Worm (Caenorhabditis elegans) whole organism, young adult: ENCODE measurements around the gene dhhc-8.
A peak's percentile ranks its signal among the peaks of the same experiment; 100 is the strongest.

ENCODE experiments used
- B0336.3 ChIP-seq: fragments of 200-800 bp; sonication (Bioruptor generic); IDR thresholded peaks from 2 replicates; pipeline ENCODE4 v1.3.6; 2022; ENCODE audit warnings: missing genetic modification characterization, missing compliant biosample characterization
- D2030.7 ChIP-seq: fragments of 200-800 bp; sonication (Bioruptor generic); IDR thresholded peaks from 2 replicates; pipeline ENCODE4 v1.3.6; 2022; ENCODE audit warnings: missing genetic modification reagents, missing genetic modification characterization, missing compliant biosample characterization
- F22D6.2 ChIP-seq: sonication (generic microtip); optimal IDR thresholded peaks from 2 replicates; lab custom pipeline; 2016; ENCODE audit warnings: mild to moderate bottlenecking, missing genetic modification characterization, missing compliant biosample characterization
- F23B12.7 ChIP-seq: sonication (generic microtip); optimal IDR thresholded peaks from 2 replicates; lab custom pipeline; 2017; ENCODE audit warnings: missing genetic modification characterization, mild to moderate bottlenecking, missing compliant biosample characterization, antibody characterized with exemption, moderate library complexity; ENCODE audit not compliant: insufficient read depth
- Y56A3A.18 ChIP-seq: fragments of 200-800 bp; sonication (Bioruptor generic); IDR thresholded peaks from 2 replicates; pipeline ENCODE4 v1.3.6; 2022; ENCODE audit warnings: missing genetic modification reagents, missing genetic modification characterization, missing compliant biosample characterization
- Y79H2A.3 ChIP-seq: fragments of 200-800 bp; sonication (Bioruptor generic); conservative IDR thresholded peaks from 2 replicates; pipeline ENCODE4 v1.3.6; 2022; ENCODE audit warnings: missing genetic modification reagents, missing genetic modification characterization, missing compliant biosample characterization
- Y95B8A.8 ChIP-seq: fragments of 200-800 bp; sonication (Bioruptor generic); IDR thresholded peaks from 2 replicates; pipeline ENCODE4 v1.3.6; 2022; ENCODE audit warnings: missing genetic modification reagents, missing genetic modification characterization, missing compliant biosample characterization
- aptf-3 ChIP-seq: fragments of 200-800 bp; sonication (Bioruptor generic); IDR thresholded peaks from 2 replicates; pipeline ENCODE4 v1.3.6; 2022; ENCODE audit warnings: missing genetic modification characterization, missing compliant biosample characterization
- bed-2 ChIP-seq: fragments of 200-800 bp; sonication (Bioruptor generic); IDR thresholded peaks from 2 replicates; pipeline ENCODE4 v1.3.6; 2022; ENCODE audit warnings: missing genetic modification reagents, missing genetic modification characterization, missing compliant biosample characterization
- cebp-2 ChIP-seq: fragments of 200-800 bp; sonication (Bioruptor generic); IDR thresholded peaks from 2 replicates; pipeline ENCODE4 v1.3.6; 2022; ENCODE audit warnings: missing genetic modification characterization, missing compliant biosample characterization
- him-1 ChIP-seq: sonication (generic microtip); optimal IDR thresholded peaks from 2 replicates; lab custom pipeline; 2016; ENCODE audit warnings: missing genotype, missing genetic modification reagents, missing genetic modification characterization, missing compliant biosample characterization
- hmg-1.2 ChIP-seq: fragments of 200-800 bp; sonication (Bioruptor generic); IDR thresholded peaks from 2 replicates; pipeline ENCODE4 v1.3.6; 2022; ENCODE audit warnings: missing genetic modification reagents, missing genetic modification characterization, missing compliant biosample characterization
- hmg-20 ChIP-seq: fragments of 200-800 bp; sonication (Bioruptor generic); IDR thresholded peaks from 2 replicates; pipeline ENCODE4 v1.3.6; 2022; ENCODE audit warnings: missing genetic modification reagents, missing genetic modification characterization, missing compliant biosample characterization
- hrde-1 ChIP-seq: sonication (generic microtip); optimal IDR thresholded peaks from 2 replicates; lab custom pipeline; 2016; ENCODE audit warnings: missing genetic modification characterization, mild to moderate bottlenecking, missing compliant biosample characterization, moderate library complexity, missing genotype, missing genetic modification reagents, borderline replicate concordance
- hsf-1 ChIP-seq: fragments of 200-800 bp; sonication (Bioruptor generic); IDR thresholded peaks from 2 replicates; pipeline ENCODE4 v1.3.6; 2022; ENCODE audit warnings: missing genetic modification reagents, missing genetic modification characterization, missing compliant biosample characterization
- let-607 ChIP-seq, 2 experiments: fragments of 200-800 bp in 1 of 2; sonication (Bioruptor generic) in 1 of 2; sonication (generic microtip) in 1 of 2; optimal IDR thresholded peaks; 2 replicates each; lab custom pipeline; 2016 to 2018; ENCODE audit warnings: mild to moderate bottlenecking in 2 of 2, missing compliant biosample characterization in 2 of 2, missing genetic modification characterization in 2 of 2, moderate library complexity in 2 of 2, missing genotype in 1 of 2
- lin-26 ChIP-seq: fragments of 200-800 bp; sonication (Bioruptor generic); IDR thresholded peaks from 2 replicates; pipeline ENCODE4 v1.3.6; 2022; ENCODE audit warnings: missing genetic modification reagents, missing genetic modification characterization, missing compliant biosample characterization
- lin-35 ChIP-seq, 3 experiments: fragments of 150-350 bp in 2 of 3; sonication (generic microtip) in 1 of 3; optimal IDR thresholded peaks; 2 replicates each; lab custom pipeline; 2014 to 2018; ENCODE audit warnings: missing biosample characterization in 3 of 3, missing genetic modification characterization in 3 of 3, missing genetic modification reagents in 3 of 3
- lin-40 ChIP-seq: sonication (generic microtip); optimal IDR thresholded peaks from 2 replicates; lab custom pipeline; 2016; ENCODE audit warnings: missing genetic modification characterization, mild to moderate bottlenecking, missing compliant biosample characterization, missing genotype, missing genetic modification reagents
- lin-54 ChIP-seq: fragments of 200-800 bp; sonication (Bioruptor generic); optimal IDR thresholded peaks from 2 replicates; lab custom pipeline; 2018; ENCODE audit warnings: mild to moderate bottlenecking, missing genetic modification characterization, missing compliant biosample characterization
- lir-1 ChIP-seq: fragments of 200-800 bp; sonication (Bioruptor generic); conservative IDR thresholded peaks from 2 replicates; pipeline ENCODE4 v1.3.6; 2022; ENCODE audit warnings: missing genetic modification reagents, missing genetic modification characterization, missing compliant biosample characterization
- lsy-27 ChIP-seq: sonication (generic microtip); optimal IDR thresholded peaks from 2 replicates; lab custom pipeline; 2017; ENCODE audit warnings: missing genetic modification characterization, mild to moderate bottlenecking, missing compliant biosample characterization, antibody characterized with exemption, missing genotype, borderline replicate concordance; ENCODE audit not compliant: insufficient read depth
- madf-3 ChIP-seq: fragments of 200-800 bp; sonication (Bioruptor generic); IDR thresholded peaks from 2 replicates; pipeline ENCODE4 v1.3.6; 2022; ENCODE audit warnings: missing genetic modification reagents, missing genetic modification characterization, missing compliant biosample characterization
- nhr-80 ChIP-seq: sonication (generic microtip); optimal IDR thresholded peaks from 2 replicates; lab custom pipeline; 2016; ENCODE audit warnings: missing genetic modification characterization, missing compliant biosample characterization
- nhr-90 ChIP-seq: sonication (generic microtip); optimal IDR thresholded peaks from 2 replicates; lab custom pipeline; 2016; ENCODE audit warnings: missing genotype, mild to moderate bottlenecking, missing genetic modification characterization, missing compliant biosample characterization
- pbrm-1 ChIP-seq: fragments of 200-800 bp; sonication (Bioruptor generic); IDR thresholded peaks from 2 replicates; pipeline ENCODE4 v1.3.6; 2022; ENCODE audit warnings: missing genetic modification reagents, missing genetic modification characterization, missing compliant biosample characterization
- repo-1 ChIP-seq: sonication (generic microtip); optimal IDR thresholded peaks from 2 replicates; lab custom pipeline; 2017; ENCODE audit warnings: mild to moderate bottlenecking, missing genetic modification characterization, missing compliant biosample characterization
- sptf-2 ChIP-seq: fragments of 200-800 bp; sonication (Bioruptor generic); optimal IDR thresholded peaks from 2 replicates; lab custom pipeline; 2018; ENCODE audit warnings: mild to moderate bottlenecking, missing genetic modification characterization, missing compliant biosample characterization
- unc-130 ChIP-seq: sonication (generic microtip); optimal IDR thresholded peaks from 2 replicates; lab custom pipeline; 2016; ENCODE audit warnings: missing genetic modification reagents, missing genetic modification characterization, missing compliant biosample characterization
- zfh-2 ChIP-seq: fragments of 200-800 bp; sonication (Bioruptor generic); conservative IDR thresholded peaks from 2 replicates; pipeline ENCODE4 v1.3.6; 2022; ENCODE audit warnings: missing genetic modification reagents, missing genetic modification characterization, missing compliant biosample characterization
- ztf-22 ChIP-seq: fragments of 200-800 bp; sonication (Bioruptor generic); optimal IDR thresholded peaks from 2 replicates; lab custom pipeline; 2018; ENCODE audit warnings: mild to moderate bottlenecking, missing genetic modification characterization, moderate library complexity, missing compliant biosample characterization
- ztf-25 ChIP-seq: fragments of 200-800 bp; sonication (Bioruptor generic); IDR thresholded peaks from 2 replicates; pipeline ENCODE4 v1.3.6; 2022; ENCODE audit warnings: missing genetic modification reagents, missing genetic modification characterization, missing compliant biosample characterization
- ztf-28 ChIP-seq: fragments of 200-800 bp; sonication (Bioruptor generic); IDR thresholded peaks from 2 replicates; pipeline ENCODE4 v1.3.6; 2022; ENCODE audit warnings: missing genetic modification reagents, missing genetic modification characterization, missing compliant biosample characterization
- ztf-6 ChIP-seq: fragments of 200-800 bp; sonication (Bioruptor generic); IDR thresholded peaks from 2 replicates; pipeline ENCODE4 v1.3.6; 2022; ENCODE audit warnings: missing genetic modification reagents, missing genetic modification characterization, missing compliant biosample characterization

Gene dhhc-8

ce11 chrIII:13070548-13071050 is 36.8 kb upstream of the dhhc-8 start, which contains the start of gene Y39E4B.6 (continued):
- TF ChIP-seq hrde-1 (tag; lab: Kevin White, UChicago) (no peak), hmg-20 (GFP tag; lab: Robert Waterston, UW) (no peak; the same call in 1 of the 2 replicates), repo-1 (tag; lab: Kevin White, UChicago) (peak; percentile 59), nhr-80 (tag; lab: Kevin White, UChicago) (peak; percentile 91), F22D6.2 (tag; lab: Kevin White, UChicago) (peak; percentile 63), Y56A3A.18 (GFP tag; lab: Robert Waterston, UW) (no peak), ztf-22 (GFP tag; lab: Kevin White, UChicago) (peak; percentile 79), unc-130 (no peak), nhr-90 (tag; lab: Kevin White, UChicago) (peak; percentile 85), ztf-25 (GFP tag; lab: Robert Waterston, UW) (0 out of 2 replicates have a peak, but pooled peaks have one; percentile 46), lin-54 (GFP tag; lab: Kevin White, UChicago) (peak; percentile 82), let-607 (tag; optimal IDR thresholded peaks at IDR 0.05; lab: Kevin White, UChicago) (peak; percentile 58 to 78), pbrm-1 (GFP tag; lab: Robert Waterston, UW) (peak; percentile 95)

ce11 chrIII:13071432-13072259 is 35.8 kb upstream of the dhhc-8 start:
- TF ChIP-seq lsy-27 (no peak), hsf-1 (GFP tag; lab: Robert Waterston, UW) (no peak), ztf-6 (GFP tag; lab: Robert Waterston, UW) (no peak), lin-35 (GFP tag; optimal IDR thresholded peaks at IDR 0.05; lab: Kevin White, UChicago) (peak in 1 of 3 experiments; percentile 11), bed-2 (GFP tag; lab: Robert Waterston, UW) (no peak), hmg-20 (GFP tag; lab: Robert Waterston, UW) (no peak), Y79H2A.3 (GFP tag; lab: Robert Waterston, UW) (no peak), aptf-3 (GFP tag; lab: Robert Waterston, UW) (no peak), unc-130 (no peak), ztf-28 (GFP tag; lab: Robert Waterston, UW) (no peak), sptf-2 (no peak), madf-3 (no peak), Y95B8A.8 (GFP tag; lab: Robert Waterston, UW) (0 out of 2 replicates have a peak, but pooled peaks have one; percentile 19), F23B12.7 (tag; lab: Kevin White, UChicago) (no peak), pbrm-1 (GFP tag; lab: Robert Waterston, UW) (0 out of 2 replicates have a peak, but pooled peaks have one; percentile 15), him-1 (no peak), lir-1 (GFP tag; lab: Robert Waterston, UW) (0 out of 2 replicates have a peak, but pooled peaks have one; percentile 13), cebp-2 (GFP tag; lab: Robert Waterston, UW) (no peak), lin-40 (tag; lab: Kevin White, UChicago) (peak; percentile 43), hmg-1.2 (GFP tag; lab: Robert Waterston, UW) (peak; percentile 87), B0336.3 (GFP tag; lab: Robert Waterston, UW) (0 out of 2 replicates have a peak, but pooled peaks have one; percentile 11), D2030.7 (GFP tag; lab: Robert Waterston, UW) (no peak), lin-26 (GFP tag; lab: Robert Waterston, UW) (0 out of 2 replicates have a peak, but pooled peaks have one; percentile 23), zfh-2 (peak; percentile 79)
